Worm (Caenorhabditis elegans) whole organism, L2 larva: Measurements from ENCODE around the gene srx-22.

ENCODE experiments used
- ZK546.5 ChIP-seq: sonication (generic microtip); optimal IDR thresholded peaks from 2 replicates; lab custom pipeline; 2017; ENCODE audit warnings: missing biosample characterization, missing genetic modification characterization
- ama-1 ChIP-seq: fragments of 150-350 bp; optimal IDR thresholded peaks from 2 replicates; lab custom pipeline; 2018; ENCODE audit warnings: inconsistent platforms
- fos-1 ChIP-seq: fragments of 150-350 bp; optimal IDR thresholded peaks from 2 replicates; lab custom pipeline; 2014; ENCODE audit warnings: missing biosample characterization, missing genetic modification characterization
- lsy-2 ChIP-seq, 2 experiments: fragments of 150-350 bp in 1 of 2; sonication (generic microtip) in 1 of 2; optimal IDR thresholded peaks; 2 replicates each; lab custom pipeline; 2014 to 2017; ENCODE audit warnings: missing biosample characterization in 2 of 2, missing genetic modification characterization in 2 of 2
- nhr-12 ChIP-seq: fragments of 150-350 bp; optimal IDR thresholded peaks from 2 replicates; lab custom pipeline; 2014; ENCODE audit warnings: missing biosample characterization, missing genetic modification characterization
- ztf-11 ChIP-seq: sonication (generic microtip); optimal IDR thresholded peaks from 2 replicates; lab custom pipeline; 2017; ENCODE audit warnings: missing biosample characterization, missing genetic modification characterization

DNA sequence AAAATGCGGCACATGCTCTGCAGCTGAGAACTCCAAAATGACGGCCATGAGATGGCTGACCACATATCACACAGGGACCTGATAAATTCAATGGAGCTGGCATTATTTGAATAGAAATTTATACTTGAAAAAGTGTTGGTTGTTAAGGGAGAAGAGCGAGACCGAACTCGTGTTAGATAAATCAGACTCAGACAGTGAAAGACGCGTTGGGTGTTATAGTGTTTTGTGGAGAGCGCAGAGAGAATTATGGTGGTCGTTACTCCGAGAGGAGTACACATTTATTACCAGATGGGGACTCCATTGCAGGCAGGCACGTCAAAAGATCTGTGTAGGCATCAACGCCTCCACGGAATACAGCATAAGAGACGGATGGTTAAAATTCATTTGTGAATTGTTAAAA is 37.0 kb upstream of the srx-22 start, which contains the start of gene nhr-190:
- TF ChIP-seq ztf-11, result no peak
- TF ChIP-seq nhr-12 (tag; lab: Kevin White, UChicago), result no peak
- no peak for TF ChIP-seq lsy-2 (tag; optimal IDR thresholded peaks at IDR 0.05; lab: Kevin White, UChicago)
- TF ChIP-seq fos-1 (tag; lab: Kevin White, UChicago), result no peak
- no peak for TF ChIP-seq ZK546.5
- no peak for TF ChIP-seq ama-1
